Worm (Caenorhabditis elegans): Measurements from ENCODE around the gene F10D7.10.
A peak's percentile ranks its signal among the peaks of the same experiment; 100 is the strongest.

Gene F10D7.10

DNA sequence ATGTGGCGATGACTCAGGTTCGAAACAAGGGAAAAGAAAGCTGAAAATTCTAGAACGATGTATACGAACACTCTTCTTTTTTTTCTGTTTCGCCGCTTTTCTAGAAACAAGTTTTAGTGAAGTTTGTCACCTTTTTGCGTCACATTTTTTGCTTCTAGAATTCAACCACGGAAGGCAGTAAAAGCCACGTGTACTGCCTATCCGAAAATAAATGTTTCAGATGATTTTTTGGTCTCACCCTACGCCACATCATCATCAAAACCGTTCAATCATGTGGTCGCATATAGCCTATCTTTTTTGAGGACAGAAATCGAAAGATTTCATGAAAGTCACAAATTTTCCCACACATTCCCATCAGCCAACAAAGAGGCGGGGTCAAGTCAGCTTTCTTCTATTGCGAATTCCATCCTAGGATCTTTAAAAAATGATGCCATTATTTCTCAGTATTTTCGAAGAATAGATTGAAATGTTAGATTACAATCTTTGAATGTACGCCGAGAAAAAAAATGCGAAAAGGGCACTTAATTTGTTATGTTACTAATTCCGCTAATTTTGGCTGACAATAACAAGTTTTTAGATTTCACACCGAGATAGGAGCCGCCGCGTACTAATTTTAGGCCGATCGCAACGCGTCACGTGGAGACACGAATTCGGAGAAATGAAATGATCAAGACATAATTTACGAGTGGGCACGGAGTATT lies 44.5 kb upstream of the F10D7.10 start (continued):
- no peak for TF ChIP-seq dpl-1 (GFP tag; optimal IDR thresholded peaks at IDR 0.05)
- peak; percentile 23 for TF ChIP-seq nhr-90 (tag; optimal IDR thresholded peaks at IDR 0.05; ENCODE audit: poor library complexity)
- no peak for TF ChIP-seq ceh-63 (GFP tag; optimal IDR thresholded peaks at IDR 0.05)
- no peak for TF ChIP-seq nhr-12 (tag; optimal IDR thresholded peaks at IDR 0.05)
- no peak for TF ChIP-seq alr-1 (tag; optimal IDR thresholded peaks at IDR 0.05; ENCODE audit: borderline replicate concordance)
- TF ChIP-seq efl-1 (optimal IDR thresholded peaks at IDR 0.05) = no peak
- TF ChIP-seq efl-1 (GFP tag; optimal IDR thresholded peaks at IDR 0.05 in 1 of 2) = peak in 1 of 2 experiments; percentile 91
- no peak for TF ChIP-seq mep-1 (tag; optimal IDR thresholded peaks at IDR 0.05)
- peak; percentile 46 for TF ChIP-seq lin-14 (GFP tag; optimal IDR thresholded peaks at IDR 0.05)
- TF ChIP-seq lin-35 (GFP tag; optimal IDR thresholded peaks at IDR 0.05) = peak in 1 of 2 experiments; percentile 37
- TF ChIP-seq nhr-11 (tag; optimal IDR thresholded peaks at IDR 0.05) = no peak
- TF ChIP-seq Y116A8C.19 (tag; optimal IDR thresholded peaks at IDR 0.05; ENCODE audit: borderline replicate concordance) = no peak
- no peak for TF ChIP-seq unc-30 (tag; optimal IDR thresholded peaks at IDR 0.05)
- TF ChIP-seq hlh-17 (GFP tag; optimal IDR thresholded peaks at IDR 0.05; ENCODE audit: borderline replicate concordance) = no peak
- TF ChIP-seq snu-23 (GFP tag; optimal IDR thresholded peaks at IDR 0.05) = peak; percentile 13
- TF ChIP-seq ceh-88 (GFP tag; IDR thresholded peaks at IDR 0.05) = no peak
- peak; percentile 29 for TF ChIP-seq blmp-1 (tag; optimal IDR thresholded peaks at IDR 0.05)
- peak in 1 of 2 experiments; percentile 67 for TF ChIP-seq mdl-1 (tag; optimal IDR thresholded peaks at IDR 0.05)
- peak; percentile 4 for TF ChIP-seq lin-13 (GFP tag; optimal IDR thresholded peaks at IDR 0.05)
- no peak for TF ChIP-seq snpc-4 (tag; optimal IDR thresholded peaks at IDR 0.05)
- no peak for TF ChIP-seq C16A3.4 (tag; optimal IDR thresholded peaks at IDR 0.05)

- TF ChIP-seq fkh-8 (tag; optimal IDR thresholded peaks at IDR 0.05) = no peak
- TF ChIP-seq mef-2 (tag; optimal IDR thresholded peaks at IDR 0.05) = no peak
- peak in 1 of 2 experiments; percentile 9 for TF ChIP-seq lin-35 (GFP tag; optimal IDR thresholded peaks at IDR 0.05)
- no peak for TF ChIP-seq unc-130 (tag; optimal IDR thresholded peaks at IDR 0.05)
- TF ChIP-seq fkh-4 (tag; optimal IDR thresholded peaks at IDR 0.05; ENCODE audit: borderline replicate concordance) = no peak
- TF ChIP-seq nhr-85 (tag) = peak; percentile 89
- TF ChIP-seq hlh-17 (GFP tag; optimal IDR thresholded peaks at IDR 0.05; ENCODE audit: borderline replicate concordance) = no peak
- peak; percentile 62 for TF ChIP-seq lin-14 (GFP tag; optimal IDR thresholded peaks at IDR 0.05)
- TF ChIP-seq nhr-71 (tag; optimal IDR thresholded peaks at IDR 0.05) = peak; percentile 49
- TF ChIP-seq alr-1 (tag; optimal IDR thresholded peaks at IDR 0.05; ENCODE audit: borderline replicate concordance) = no peak
- TF ChIP-seq elt-3 (tag; optimal IDR thresholded peaks at IDR 0.05) = peak in 2 of 6 experiments; percentile 17 to 32
- no peak for TF ChIP-seq lin-39 (tag; optimal IDR thresholded peaks at IDR 0.05)
- TF ChIP-seq C16A3.4 (tag; optimal IDR thresholded peaks at IDR 0.05) = no peak
- no peak for TF ChIP-seq fos-1 (tag; optimal IDR thresholded peaks at IDR 0.05)
- no peak for TF ChIP-seq sup-37 (GFP tag; optimal IDR thresholded peaks at IDR 0.05)
- TF ChIP-seq unc-86 (tag; optimal IDR thresholded peaks at IDR 0.05) = no peak
- no peak for TF ChIP-seq F16B12.6 (tag; optimal IDR thresholded peaks at IDR 0.05)
- peak; percentile 40 for TF ChIP-seq snu-23 (GFP tag; optimal IDR thresholded peaks at IDR 0.05)
- TF ChIP-seq nhr-20 (tag; optimal IDR thresholded peaks at IDR 0.05) = peak; percentile 42
- TF ChIP-seq lsy-2 (tag; optimal IDR thresholded peaks at IDR 0.05) = no peak
- TF ChIP-seq C04F5.9 (tag; optimal IDR thresholded peaks at IDR 0.05) = no peak
- TF ChIP-seq pax-3 (tag; optimal IDR thresholded peaks at IDR 0.05) = no peak
- no peak for TF ChIP-seq lin-13 (GFP tag; optimal IDR thresholded peaks at IDR 0.05)
- no peak for TF ChIP-seq nhr-77 (tag; optimal IDR thresholded peaks at IDR 0.05)
- TF ChIP-seq xbp-1 (tag; optimal IDR thresholded peaks at IDR 0.05) = no peak
- TF ChIP-seq zip-4 (GFP tag; optimal IDR thresholded peaks at IDR 0.05) = no peak
Measured at ce11 chrX:17422593-17422992, 43.0 kb upstream of the F10D7.10 start.

Data from whole organism, L1 larva.